Fruit fly (Drosophila melanogaster): ENCODE results near the gene Tmf.

Gene Tmf

DNA sequence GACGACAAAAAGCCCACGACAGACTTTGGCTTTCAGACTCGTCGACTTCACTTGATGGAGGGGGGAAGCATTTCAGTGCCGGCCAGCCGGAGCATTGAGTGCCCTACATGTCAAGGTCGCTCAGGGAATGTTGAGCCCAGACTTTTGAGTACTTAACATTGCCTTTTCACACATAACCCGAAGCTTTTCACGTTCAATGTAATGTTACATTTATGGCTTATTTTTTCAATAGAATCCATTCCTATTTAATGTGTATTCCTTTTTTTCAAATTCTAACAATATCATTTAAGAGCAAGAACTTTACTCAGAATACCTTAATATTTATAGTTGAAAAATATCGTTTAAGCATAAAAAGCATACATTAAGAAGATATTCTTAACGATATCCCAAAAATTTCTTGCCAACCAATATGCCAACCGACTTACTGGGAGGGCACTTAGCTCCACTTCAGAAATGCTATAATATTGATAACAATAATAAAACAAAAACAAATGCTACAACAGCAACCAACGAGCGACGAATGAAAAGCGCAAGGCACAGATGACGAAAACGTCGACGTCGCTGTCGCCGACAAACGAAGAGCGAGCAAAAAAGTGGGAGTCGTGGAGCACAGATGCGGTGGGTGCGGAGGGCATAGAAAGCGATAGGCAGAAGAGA is 15.7 kb downstream of the Tmf start (continued):
- TF ChIP-seq knrl (GFP tag; IDR thresholded peaks at IDR 0.05; ENCODE audit: partially characterized antibody): no peak
- TF ChIP-seq Dad (GFP tag; optimal IDR thresholded peaks at IDR 0.05): peak; percentile 62
- TF ChIP-seq mirr (GFP tag; optimal IDR thresholded peaks at IDR 0.05): no peak
- peak; percentile 82 for TF ChIP-seq Hmx (GFP tag; optimal IDR thresholded peaks at IDR 0.05)
- TF ChIP-seq nau (GFP tag; optimal IDR thresholded peaks at IDR 0.05): peak; percentile 71
- peak; percentile 23 for TF ChIP-seq CG7987 (GFP tag; optimal IDR thresholded peaks at IDR 0.05)
- peak; percentile 46 for TF ChIP-seq tup (GFP tag; optimal IDR thresholded peaks at IDR 0.05)
- TF ChIP-seq B-H2 (GFP tag; optimal IDR thresholded peaks at IDR 0.05): no peak
- TF ChIP-seq lola (GFP tag; optimal IDR thresholded peaks at IDR 0.05): peak in 1 of 3 experiments; percentile 38
- TF ChIP-seq CG2199 (GFP tag; IDR thresholded peaks at IDR 0.05): no peak
- TF ChIP-seq ewg (GFP tag; optimal IDR thresholded peaks at IDR 0.05): peak; percentile 21
- TF ChIP-seq tap (tag; optimal IDR thresholded peaks at IDR 0.05): peak; percentile 23
- TF ChIP-seq Optix (GFP tag; IDR thresholded peaks at IDR 0.05): peak; percentile 52; the same call in 1 of the 3 replicates
- no peak for TF ChIP-seq bab2 (GFP tag; optimal IDR thresholded peaks at IDR 0.05)
- TF ChIP-seq dimm (GFP tag; IDR thresholded peaks at IDR 0.05): no peak
- no peak for TF ChIP-seq CG1832 (GFP tag; optimal IDR thresholded peaks at IDR 0.05)
- no peak for TF ChIP-seq tna (GFP tag; IDR thresholded peaks at IDR 0.05; ENCODE audit: partially characterized antibody)
- TF ChIP-seq trh (GFP tag; optimal IDR thresholded peaks at IDR 0.05): no peak
- TF ChIP-seq Dref (GFP tag; IDR thresholded peaks at IDR 0.05): no peak
- peak; percentile 30 for TF ChIP-seq CG15601 (tag; optimal IDR thresholded peaks at IDR 0.05)
- TF ChIP-seq br (optimal IDR thresholded peaks at IDR 0.05): no peak
- TF ChIP-seq CG12104 (GFP tag; optimal IDR thresholded peaks at IDR 0.05): peak; percentile 86
- peak; percentile 45 for TF ChIP-seq CG31388 (GFP tag; optimal IDR thresholded peaks at IDR 0.05)
- TF ChIP-seq H2.0 (GFP tag; IDR thresholded peaks at IDR 0.05): peak; percentile 10; the same call in 1 of the 2 replicates
- peak; percentile 28 for TF ChIP-seq CG12071 (GFP tag; optimal IDR thresholded peaks at IDR 0.05)
- peak; percentile 20 for TF ChIP-seq exex (tag; optimal IDR thresholded peaks at IDR 0.05)
- peak; percentile 83 for TF ChIP-seq CG32532 (GFP tag; IDR thresholded peaks at IDR 0.05)
- no peak for TF ChIP-seq Lhr (GFP tag; optimal IDR thresholded peaks at IDR 0.05)
- TF ChIP-seq H15 (GFP tag; IDR thresholded peaks at IDR 0.05): peak; percentile 69; the same call in 2 of the 3 replicates
- TF ChIP-seq CG9437 (GFP tag; optimal IDR thresholded peaks at IDR 0.05): peak; percentile 39
- TF ChIP-seq CG34224 (GFP tag; IDR thresholded peaks at IDR 0.05; ENCODE audit: partially characterized antibody): no peak
- no peak for TF ChIP-seq pita (GFP tag; optimal IDR thresholded peaks at IDR 0.05)
- TF ChIP-seq CG18011 (GFP tag; optimal IDR thresholded peaks at IDR 0.05): no peak
- peak; percentile 66; the same call in 2 of the 3 replicates for TF ChIP-seq CG7357 (GFP tag; IDR thresholded peaks at IDR 0.05)
- TF ChIP-seq dysf (GFP tag; IDR thresholded peaks at IDR 0.05): peak; percentile 84
- no peak for TF ChIP-seq otp (GFP tag; IDR thresholded peaks at IDR 0.05)
- no peak for TF ChIP-seq salm (tag; optimal IDR thresholded peaks at IDR 0.05)
- no peak for TF ChIP-seq hb (GFP tag; IDR thresholded peaks at IDR 0.05; ENCODE audit: partially characterized antibody)
- TF ChIP-seq CG13894 (tag; optimal IDR thresholded peaks at IDR 0.05): peak; percentile 38
- peak; percentile 48 for TF ChIP-seq CG6254 (GFP tag; optimal IDR thresholded peaks at IDR 0.05)
- TF ChIP-seq grau (tag; optimal IDR thresholded peaks at IDR 0.05): peak; percentile 58
- peak; percentile 81 for TF ChIP-seq Side (GFP tag; optimal IDR thresholded peaks at IDR 0.05)
- no peak for TF ChIP-seq sc (optimal IDR thresholded peaks at IDR 0.05)
- TF ChIP-seq sc (GFP tag; optimal IDR thresholded peaks at IDR 0.05): peak; percentile 74
- no peak for TF ChIP-seq pzg (GFP tag; optimal IDR thresholded peaks at IDR 0.05)
- peak; percentile 59 for TF ChIP-seq CG7372 (GFP tag; IDR thresholded peaks at IDR 0.05)
- no peak for TF ChIP-seq CG4617 (GFP tag; optimal IDR thresholded peaks at IDR 0.05; ENCODE audit: borderline replicate concordance)
- TF ChIP-seq HLH54F (GFP tag; optimal IDR thresholded peaks at IDR 0.05): peak; percentile 28
- TF ChIP-seq Sry-β (GFP tag; optimal IDR thresholded peaks at IDR 0.05): no peak

Data from whole organism, embryonic.